Worm (Caenorhabditis elegans) whole organism, L2 larva: ENCODE results near the gene F22B3.5.
"Not testable (repeated sequence)": the region's sequence is repeated elsewhere in the genome, so short reads cannot be mapped to it uniquely, and the experiment has no call there.

Experiments used
- alr-1 ChIP-seq: fragments of 150-350 bp; optimal IDR thresholded peaks from 2 replicates; lab custom pipeline; 2014; ENCODE audit warnings: missing biosample characterization, missing genetic modification characterization
- ceh-82 ChIP-seq: fragments of 150-350 bp; optimal IDR thresholded peaks from 2 replicates; lab custom pipeline; 2014; ENCODE audit warnings: missing biosample characterization, missing genetic modification characterization
- dmd-4 ChIP-seq: sonication (generic microtip); optimal IDR thresholded peaks from 2 replicates; lab custom pipeline; 2017; ENCODE audit warnings: missing biosample characterization, missing genetic modification characterization
- elt-3 ChIP-seq: sonication (generic microtip); optimal IDR thresholded peaks from 2 replicates; lab custom pipeline; 2017; ENCODE audit warnings: missing biosample characterization, missing genetic modification characterization
- gmeb-1 ChIP-seq: fragments of 150-350 bp; optimal IDR thresholded peaks from 2 replicates; lab custom pipeline; 2014; ENCODE audit warnings: missing biosample characterization, missing genetic modification characterization
- lin-39 ChIP-seq: fragments of 150-350 bp; optimal IDR thresholded peaks from 2 replicates; lab custom pipeline; 2014; ENCODE audit warnings: missing biosample characterization, missing genetic modification reagents, missing genetic modification characterization
- lsy-2 ChIP-seq, 2 experiments: fragments of 150-350 bp in 1 of 2; sonication (generic microtip) in 1 of 2; optimal IDR thresholded peaks; 2 replicates each; lab custom pipeline; 2014 to 2017; ENCODE audit warnings: missing biosample characterization in 2 of 2, missing genetic modification characterization in 2 of 2
- mdl-1 ChIP-seq, 2 experiments: fragments of 150-350 bp in 1 of 2; sonication (generic microtip) in 1 of 2; optimal IDR thresholded peaks; 2 replicates each; lab custom pipeline; 2017; ENCODE audit warnings: missing biosample characterization in 2 of 2, missing genetic modification characterization in 2 of 2
- nhr-11 ChIP-seq: fragments of 150-350 bp; optimal IDR thresholded peaks from 2 replicates; lab custom pipeline; 2014; ENCODE audit warnings: missing biosample characterization, missing genetic modification characterization
- nhr-12 ChIP-seq: fragments of 150-350 bp; optimal IDR thresholded peaks from 2 replicates; lab custom pipeline; 2014; ENCODE audit warnings: missing biosample characterization, missing genetic modification characterization
- nhr-77 ChIP-seq: fragments of 150-350 bp; optimal IDR thresholded peaks from 2 replicates; lab custom pipeline; 2014; ENCODE audit warnings: missing biosample characterization, missing genetic modification characterization
- snpc-4 ChIP-seq: fragments of 150-350 bp; optimal IDR thresholded peaks from 2 replicates; lab custom pipeline; 2014; ENCODE audit warnings: missing biosample characterization, missing genetic modification characterization
- unc-62 ChIP-seq: fragments of 150-350 bp; optimal IDR thresholded peaks from 2 replicates; lab custom pipeline; 2014; ENCODE audit warnings: missing biosample characterization, missing genetic modification reagents, missing genetic modification characterization
- ztf-11 ChIP-seq: sonication (generic microtip); optimal IDR thresholded peaks from 2 replicates; lab custom pipeline; 2017; ENCODE audit warnings: missing biosample characterization, missing genetic modification characterization

DNA sequence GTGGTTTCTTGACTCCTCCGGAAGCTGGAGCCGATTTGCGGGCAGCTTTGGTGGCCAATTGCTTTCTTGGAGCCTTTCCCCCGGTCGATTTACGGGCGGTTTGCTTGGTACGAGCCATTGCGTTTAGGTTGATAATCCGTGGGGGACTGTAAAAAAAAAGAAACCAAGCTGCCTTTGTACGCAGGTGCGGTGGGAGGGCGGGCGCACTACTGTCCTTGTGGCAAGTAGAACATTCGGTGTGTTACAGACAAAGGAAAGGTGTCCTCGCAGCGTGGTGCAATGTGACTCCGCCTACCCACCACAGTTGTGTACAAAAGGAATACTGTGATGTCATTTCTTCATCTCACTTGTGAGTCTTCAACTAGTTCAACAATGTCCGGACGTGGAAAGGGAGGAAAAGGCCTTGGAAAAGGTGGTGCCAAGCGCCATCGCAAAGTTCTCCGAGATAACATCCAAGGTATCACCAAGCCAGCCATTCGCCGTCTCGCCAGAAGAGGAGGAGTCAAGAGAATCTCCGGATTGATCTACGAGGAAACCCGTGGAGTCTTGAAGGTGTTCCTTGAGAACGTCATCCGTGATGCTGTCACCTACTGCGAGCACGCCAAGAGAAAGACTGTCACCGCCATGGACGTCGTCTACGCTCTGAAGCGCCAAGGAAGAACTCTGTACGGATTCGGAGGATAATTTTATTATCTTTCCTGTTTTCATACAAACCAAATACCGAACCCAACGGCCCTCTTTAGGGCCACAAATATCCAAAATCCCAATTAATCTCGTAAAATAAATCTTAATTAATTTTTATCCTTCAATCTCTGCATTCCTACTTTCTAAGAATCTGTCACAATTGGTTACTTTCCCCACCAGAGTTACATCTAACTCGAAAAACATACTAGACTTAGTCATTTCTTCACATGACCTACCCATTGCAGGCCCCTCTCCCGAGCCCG is 9.6 kb downstream of the F22B3.5 start, which contains the start of the genes his-63 and his-64:
- TF ChIP-seq elt-3; nhr-12 (tag; lab: Kevin White, UChicago); nhr-11 (tag; lab: Kevin White, UChicago); mdl-1 (tag; optimal IDR thresholded peaks at IDR 0.05; lab: Kevin White, UChicago); lin-39; lsy-2 (tag; optimal IDR thresholded peaks at IDR 0.05; lab: Kevin White, UChicago); ceh-82 (tag; lab: Kevin White, UChicago); snpc-4 (tag; lab: Kevin White, UChicago); ztf-11; alr-1 (tag; lab: Kevin White, UChicago); dmd-4 (tag; lab: Kevin White, UChicago); gmeb-1 (tag; lab: Kevin White, UChicago); nhr-77 (tag; lab: Kevin White, UChicago); unc-62 (GFP tag; lab: Kevin White, UChicago): not testable (repeated sequence)
